Fruit fly (Drosophila melanogaster) whole organism, wandering third instar larva: ENCODE results near the gene CG32262.

Experiments used
- Hnf4 ChIP-seq: fragments of 200-800 bp; sonication (Bioruptor generic); optimal IDR thresholded peaks from 2 replicates; lab custom pipeline; 2016; ENCODE audit warnings: missing biosample characterization, mild to moderate bottlenecking, missing genetic modification characterization
- OdsH ChIP-seq: fragments of 200-800 bp; sonication (Bioruptor generic); optimal IDR thresholded peaks from 2 replicates; lab custom pipeline; 2016; ENCODE audit warnings: missing biosample characterization, mild to moderate bottlenecking, missing genetic modification characterization
- fru ChIP-seq: fragments of 200-800 bp; sonication (Bioruptor generic); optimal IDR thresholded peaks from 3 replicates; lab custom pipeline; 2016; ENCODE audit warnings: missing biosample characterization, mild to moderate bottlenecking, missing genetic modification characterization
- psq ChIP-seq: fragments of 200-800 bp; sonication (Bioruptor generic); optimal IDR thresholded peaks from 3 replicates; lab custom pipeline; 2017; ENCODE audit warnings: missing biosample characterization, mild to moderate bottlenecking, missing genetic modification characterization, moderate library complexity
- usp ChIP-seq: fragments of >200 bp; optimal IDR thresholded peaks from 2 replicates; lab custom pipeline; 2017; ENCODE audit warnings: missing biosample characterization, missing genetic modification characterization

DNA sequence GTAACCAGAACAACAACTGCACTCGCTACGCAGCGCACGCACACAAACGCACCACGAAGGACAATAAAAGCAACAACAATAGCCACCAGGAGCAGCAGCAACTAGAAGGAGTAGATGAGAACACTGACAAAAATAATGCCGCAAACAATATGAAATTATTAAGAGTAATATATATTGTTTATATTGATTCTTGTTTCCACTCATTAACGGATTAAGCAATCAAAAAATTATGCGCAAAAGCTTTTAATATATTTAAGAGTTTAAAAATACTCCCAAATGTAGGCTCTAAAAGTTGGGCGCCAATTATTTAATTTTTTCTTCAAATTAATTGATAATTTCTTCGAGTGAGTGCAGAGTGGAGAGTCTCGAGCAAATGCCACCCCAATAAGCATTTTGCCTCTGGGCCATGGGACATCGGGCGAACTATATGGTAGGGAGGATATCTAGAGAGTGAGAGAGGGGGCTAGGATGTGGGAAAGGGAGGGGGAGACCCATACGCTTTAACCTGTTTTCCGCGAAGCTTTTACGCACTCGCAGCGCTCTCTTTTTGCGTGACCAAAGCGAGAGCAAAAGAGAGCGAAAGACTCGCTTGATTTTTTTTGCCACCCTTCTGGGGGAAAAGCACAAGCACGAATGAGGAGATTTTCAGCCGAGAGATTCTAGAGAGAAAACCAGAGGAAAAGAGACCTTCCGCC lies 14.9 kb upstream of the CG32262 start, which contains the start of gene Rdh:
- TF ChIP-seq usp (GFP tag; lab: Kevin White, UChicago) (no peak), Hnf4 (GFP tag; lab: Kevin White, UChicago) (no peak), fru (GFP tag; lab: Kevin White, UChicago) (peak; percentile 51), psq (GFP tag; lab: Kevin White, UChicago) (peak; percentile 48), OdsH (GFP tag; lab: Kevin White, UChicago) (peak; percentile 68)
